Worm (Caenorhabditis elegans): ENCODE results near the gene nas-11.

nas-11 gene

DNA sequence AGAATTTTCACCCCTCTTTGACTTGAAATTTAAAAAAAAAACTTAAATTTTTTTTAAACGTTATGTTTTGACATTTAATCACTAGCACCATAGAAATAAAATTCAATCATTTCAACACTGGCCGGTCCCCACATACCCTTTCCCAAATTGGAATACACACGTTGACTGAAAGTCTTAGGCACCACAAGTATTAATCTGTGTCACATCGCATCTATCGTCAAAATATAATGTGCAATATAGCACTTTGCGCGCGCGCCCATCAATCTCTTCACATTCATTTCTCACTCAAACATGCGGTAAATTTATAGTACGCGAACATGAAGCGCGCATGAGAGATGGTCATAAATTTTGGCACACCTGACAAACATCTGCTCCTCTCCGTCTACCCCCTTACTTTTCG, 26.0 kb upstream of the nas-11 start:
- no peak for TF ChIP-seq klf-2 (GFP tag; conservative IDR thresholded peaks at IDR 0.05)
- no peak for TF ChIP-seq flt-1 (GFP tag; IDR thresholded peaks at IDR 0.05)
- TF ChIP-seq ref-1 (GFP tag; conservative IDR thresholded peaks at IDR 0.05) = no peak
- TF ChIP-seq tab-1 (GFP tag; IDR thresholded peaks at IDR 0.05) = no peak
- TF ChIP-seq T22C8.4 (GFP tag; IDR thresholded peaks at IDR 0.05) = no peak
- TF ChIP-seq med-1 (GFP tag; optimal IDR thresholded peaks at IDR 0.05; ENCODE audit: insufficient read depth) = no peak
- TF ChIP-seq ztf-29 (GFP tag; IDR thresholded peaks at IDR 0.05) = no peak
- TF ChIP-seq ztf-23 (GFP tag; IDR thresholded peaks at IDR 0.05) = no peak
- no peak for TF ChIP-seq cog-1 (tag; optimal IDR thresholded peaks at IDR 0.05)

DNA sequence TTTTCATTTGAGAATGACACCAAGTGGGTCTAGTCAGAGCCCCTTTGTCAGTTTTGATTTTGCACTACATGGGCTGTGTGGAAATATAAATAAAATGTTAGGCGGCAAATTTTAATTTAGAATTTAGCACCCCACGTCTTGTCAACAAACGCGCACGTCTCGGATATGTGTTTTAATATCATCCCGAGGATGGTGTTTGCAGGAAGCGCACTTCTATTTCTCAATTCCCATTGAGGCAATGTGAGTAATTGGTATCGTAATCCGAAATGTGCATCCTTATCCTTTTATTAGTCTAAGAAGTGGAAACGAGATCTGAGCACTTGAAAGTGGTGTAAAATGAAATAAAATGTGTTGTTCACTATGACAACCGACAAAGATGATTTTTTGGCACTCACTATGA, 25.6 kb upstream of the nas-11 start:
- TF ChIP-seq T22C8.4 (GFP tag; IDR thresholded peaks at IDR 0.05) (no peak), cog-1 (tag; optimal IDR thresholded peaks at IDR 0.05) (no peak), flt-1 (GFP tag; IDR thresholded peaks at IDR 0.05) (no peak), ztf-29 (GFP tag; IDR thresholded peaks at IDR 0.05) (no peak), tab-1 (GFP tag; IDR thresholded peaks at IDR 0.05) (no peak), ztf-23 (GFP tag; IDR thresholded peaks at IDR 0.05) (no peak), klf-2 (GFP tag; conservative IDR thresholded peaks at IDR 0.05) (no peak), ref-1 (GFP tag; conservative IDR thresholded peaks at IDR 0.05) (no peak), med-1 (GFP tag; optimal IDR thresholded peaks at IDR 0.05; ENCODE audit: insufficient read depth) (no peak)

DNA sequence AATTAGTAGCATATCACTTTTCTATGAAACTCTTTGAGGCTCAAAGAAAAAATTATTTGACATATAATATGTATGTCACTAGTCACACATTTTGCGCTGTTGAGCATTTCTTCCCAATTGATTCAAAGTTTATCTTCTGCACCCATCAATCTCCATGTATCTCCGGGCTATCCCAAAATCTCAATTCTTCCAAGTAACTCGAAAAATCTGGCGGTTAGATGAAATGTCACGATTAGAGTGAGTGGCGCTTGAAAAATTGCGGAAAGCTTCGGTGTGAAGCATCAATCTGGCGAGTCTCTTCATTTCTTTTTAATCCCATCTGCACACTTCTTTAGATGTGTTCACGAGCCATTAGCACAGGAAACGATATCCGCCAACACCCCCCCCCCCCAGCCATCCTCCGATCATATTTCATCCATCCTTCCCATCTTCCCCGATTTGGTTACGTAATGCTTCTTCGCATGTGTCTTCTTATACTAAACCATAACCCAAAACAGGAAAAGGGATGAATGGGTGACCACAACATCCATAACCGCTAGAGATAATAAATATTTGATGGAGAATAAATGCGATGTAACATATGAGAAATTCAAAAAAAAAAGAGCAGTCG, 24.3 kb upstream of the nas-11 start:
- TF ChIP-seq ztf-23 (GFP tag; IDR thresholded peaks at IDR 0.05) (no peak), cog-1 (tag; optimal IDR thresholded peaks at IDR 0.05) (peak; percentile 48)

DNA sequence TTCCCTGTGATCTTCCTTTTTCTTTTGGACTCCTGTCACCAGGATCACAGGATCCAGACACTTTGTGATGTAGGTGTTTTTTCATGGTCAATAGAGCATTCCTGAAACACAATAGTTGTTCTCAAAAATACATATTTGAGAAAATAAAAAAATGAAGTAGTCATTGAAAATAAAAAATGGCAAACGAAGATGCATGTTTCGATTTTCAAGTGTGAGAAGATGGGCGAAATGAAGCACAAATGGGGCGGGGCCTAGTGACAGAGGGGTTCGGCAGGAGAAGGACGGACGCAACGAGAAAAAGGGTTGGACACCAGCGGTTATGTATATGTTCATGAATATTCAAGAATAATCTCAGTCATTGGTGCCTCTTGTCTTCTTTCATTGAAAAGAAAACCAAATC, 23.4 kb upstream of the nas-11 start, which contains the start of gene F38B6.6:
Gene F38B6.6, minus strand, starts transcription at position 101 of the 400 bp plus-strand sequence.
- TF ChIP-seq med-1 (GFP tag; optimal IDR thresholded peaks at IDR 0.05; ENCODE audit: insufficient read depth) (no peak), T22C8.4 (GFP tag; IDR thresholded peaks at IDR 0.05) (no peak), cog-1 (tag; optimal IDR thresholded peaks at IDR 0.05) (no peak), flt-1 (GFP tag; IDR thresholded peaks at IDR 0.05) (no peak), klf-2 (GFP tag; conservative IDR thresholded peaks at IDR 0.05) (no peak), tab-1 (GFP tag; IDR thresholded peaks at IDR 0.05) (no peak)

DNA sequence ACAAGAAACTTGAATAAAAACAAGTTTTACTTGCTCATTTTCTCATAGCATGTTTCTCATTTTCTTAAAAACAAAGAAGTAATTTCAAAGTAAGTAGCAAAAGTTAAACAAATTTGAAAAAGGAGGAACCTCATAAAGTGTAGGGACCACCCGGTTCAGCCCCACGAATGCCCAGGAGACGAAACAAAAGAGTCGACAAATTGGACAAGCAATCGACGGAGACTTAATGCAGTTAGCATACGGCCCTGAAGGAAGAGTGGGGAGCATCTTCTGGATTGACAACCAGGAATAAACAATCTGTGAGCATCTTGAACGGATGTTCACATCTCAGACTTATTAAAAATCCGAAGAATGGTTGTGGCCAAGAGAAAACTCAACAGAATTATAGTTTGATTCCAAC, 21.7 kb upstream of the nas-11 start:
- TF ChIP-seq med-1 (GFP tag; optimal IDR thresholded peaks at IDR 0.05; ENCODE audit: insufficient read depth) (no peak), T22C8.4 (GFP tag; IDR thresholded peaks at IDR 0.05) (no peak), ref-1 (GFP tag; conservative IDR thresholded peaks at IDR 0.05) (no peak), flt-1 (GFP tag; IDR thresholded peaks at IDR 0.05) (no peak), klf-2 (GFP tag; conservative IDR thresholded peaks at IDR 0.05) (no peak)

DNA sequence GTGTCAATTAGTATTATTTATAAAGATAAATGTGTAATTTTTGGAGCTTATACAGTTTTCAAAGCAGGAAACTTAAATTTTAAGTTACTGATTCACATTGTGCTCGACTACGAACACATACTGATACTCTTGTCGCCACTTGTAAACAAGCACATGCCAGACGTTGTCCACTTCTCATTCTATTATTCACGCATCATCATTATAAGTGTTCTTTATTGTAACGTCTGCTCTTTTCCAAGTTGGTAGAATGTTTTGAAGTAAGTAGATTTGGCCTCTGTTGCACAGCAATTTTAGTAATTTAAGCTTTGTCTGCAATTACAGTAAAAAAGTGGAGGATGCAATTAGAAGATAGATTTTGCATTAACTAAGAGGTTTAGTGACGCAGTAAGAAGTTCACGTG, 20.5 kb upstream of the nas-11 start:
- TF ChIP-seq cog-1 (tag; optimal IDR thresholded peaks at IDR 0.05) = no peak
- no peak for TF ChIP-seq tab-1 (GFP tag; IDR thresholded peaks at IDR 0.05)
- no peak for TF ChIP-seq ref-1 (GFP tag; conservative IDR thresholded peaks at IDR 0.05)
- TF ChIP-seq ztf-29 (GFP tag; IDR thresholded peaks at IDR 0.05) = no peak
- no peak for TF ChIP-seq T22C8.4 (GFP tag; IDR thresholded peaks at IDR 0.05)
- TF ChIP-seq klf-2 (GFP tag; conservative IDR thresholded peaks at IDR 0.05) = no peak
- TF ChIP-seq med-1 (GFP tag; optimal IDR thresholded peaks at IDR 0.05; ENCODE audit: insufficient read depth) = no peak
- TF ChIP-seq ztf-23 (GFP tag; IDR thresholded peaks at IDR 0.05) = no peak
- TF ChIP-seq flt-1 (GFP tag; IDR thresholded peaks at IDR 0.05) = no peak

DNA sequence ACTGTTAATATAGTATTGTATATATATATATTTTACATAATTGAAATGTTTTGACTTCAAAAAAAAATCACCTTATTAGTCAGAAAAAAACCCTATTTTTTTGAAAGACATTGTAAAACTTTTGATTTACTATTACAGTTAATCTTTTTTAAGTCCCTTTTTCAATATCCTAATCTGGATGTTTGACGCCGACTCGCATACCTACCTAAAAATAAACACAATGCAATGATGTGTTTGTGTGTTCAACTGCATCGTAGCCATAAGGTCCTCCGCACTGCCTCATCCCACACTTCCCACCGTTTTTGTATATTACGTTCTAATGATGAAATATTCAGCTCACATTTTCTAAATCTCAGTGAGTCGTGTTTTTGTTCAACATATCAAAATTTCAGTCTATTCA, 20.0 kb upstream of the nas-11 start, which contains the start of gene F38B6.3:
Gene F38B6.3, plus strand, starts transcription at position 301 of the 400 bp plus-strand sequence.
- no peak for TF ChIP-seq cog-1 (tag; optimal IDR thresholded peaks at IDR 0.05)

DNA sequence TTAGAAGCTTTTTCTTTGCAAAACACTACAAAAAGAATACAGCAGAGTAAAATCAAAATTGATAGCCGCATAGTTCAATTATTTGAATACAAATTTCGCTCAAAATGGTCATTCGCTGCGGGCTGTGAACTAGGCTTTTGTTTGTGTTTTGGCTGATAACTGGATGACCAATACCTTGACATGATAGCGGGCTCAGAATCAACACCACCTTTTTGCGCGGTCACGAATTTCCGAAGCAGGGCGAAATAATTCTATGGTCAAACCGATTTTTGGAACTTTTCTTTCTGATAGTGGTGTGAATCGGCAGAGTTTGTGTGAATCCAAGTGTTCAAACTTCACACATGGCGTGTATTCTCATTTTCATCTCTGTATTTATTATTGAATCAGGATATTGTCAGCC, 15.1 kb upstream of the nas-11 start, which contains the start of the genes F38B6.7 and F38B6.2:
Gene F38B6.7, minus strand, starts transcription at position 101 of the 400 bp plus-strand sequence.
Gene F38B6.2, plus strand, starts transcription at position 267 of the 400 bp plus-strand sequence.
- TF ChIP-seq ztf-29 (GFP tag; IDR thresholded peaks at IDR 0.05) (no peak), tab-1 (GFP tag; IDR thresholded peaks at IDR 0.05) (no peak), med-1 (GFP tag; optimal IDR thresholded peaks at IDR 0.05; ENCODE audit: insufficient read depth) (no peak), T22C8.4 (GFP tag; IDR thresholded peaks at IDR 0.05) (no peak), ref-1 (GFP tag; conservative IDR thresholded peaks at IDR 0.05) (no peak), cog-1 (tag; optimal IDR thresholded peaks at IDR 0.05) (no peak), ztf-23 (GFP tag; IDR thresholded peaks at IDR 0.05) (no peak), klf-2 (GFP tag; conservative IDR thresholded peaks at IDR 0.05) (no peak)

DNA sequence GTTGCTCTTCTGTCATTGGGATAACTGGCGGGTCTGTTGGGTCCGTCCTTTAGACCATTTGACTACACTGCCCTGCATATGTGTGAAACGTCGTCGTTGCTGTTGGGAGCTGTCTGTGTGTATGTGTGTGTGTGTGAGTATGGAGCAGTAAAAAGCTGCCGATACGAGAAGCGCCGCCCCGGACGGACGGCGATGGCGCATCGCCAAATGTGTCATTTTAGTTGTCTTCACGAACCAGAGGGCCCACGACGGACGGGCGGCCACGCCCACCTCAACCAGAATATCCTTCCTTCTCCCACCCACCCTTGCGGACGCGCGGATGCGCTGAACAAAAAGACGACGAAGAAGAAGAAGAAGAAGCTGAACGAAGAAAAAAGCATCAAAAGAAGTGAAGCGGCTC, 11.1 kb upstream of the nas-11 start, which contains the start of gene acr-2:
Gene acr-2, plus strand, starts transcription at position 301 of the 400 bp plus-strand sequence.
- no peak for TF ChIP-seq med-1 (GFP tag; optimal IDR thresholded peaks at IDR 0.05; ENCODE audit: insufficient read depth)

DNA sequence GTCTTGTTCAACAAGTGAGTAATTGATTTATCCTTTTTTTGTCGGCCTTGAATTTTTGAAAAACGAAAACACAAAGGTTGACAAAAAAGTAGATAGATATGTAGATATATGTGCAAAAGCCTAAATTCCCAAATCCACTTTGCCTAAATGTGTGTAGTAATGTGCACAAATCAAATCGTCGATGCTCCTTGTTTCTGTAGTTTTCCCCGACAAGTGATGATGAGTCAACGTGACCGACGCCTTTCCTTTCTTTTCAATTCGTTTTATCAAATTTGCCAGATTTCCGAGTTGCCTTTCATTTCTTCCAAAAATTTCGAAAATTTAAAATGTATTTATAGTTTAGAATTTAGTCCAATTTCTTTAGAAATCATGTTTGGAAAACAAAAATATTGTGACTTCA, 8.2 kb upstream of the nas-11 start:
- TF ChIP-seq tab-1 (GFP tag; IDR thresholded peaks at IDR 0.05) = no peak
- no peak for TF ChIP-seq T22C8.4 (GFP tag; IDR thresholded peaks at IDR 0.05)
- TF ChIP-seq ztf-23 (GFP tag; IDR thresholded peaks at IDR 0.05) = no peak
- no peak for TF ChIP-seq klf-2 (GFP tag; conservative IDR thresholded peaks at IDR 0.05)
- no peak for TF ChIP-seq ztf-29 (GFP tag; IDR thresholded peaks at IDR 0.05)
- no peak for TF ChIP-seq ref-1 (GFP tag; conservative IDR thresholded peaks at IDR 0.05)
- TF ChIP-seq flt-1 (GFP tag; IDR thresholded peaks at IDR 0.05) = no peak
- TF ChIP-seq med-1 (GFP tag; optimal IDR thresholded peaks at IDR 0.05; ENCODE audit: insufficient read depth) = no peak
- no peak for TF ChIP-seq cog-1 (tag; optimal IDR thresholded peaks at IDR 0.05)

DNA sequence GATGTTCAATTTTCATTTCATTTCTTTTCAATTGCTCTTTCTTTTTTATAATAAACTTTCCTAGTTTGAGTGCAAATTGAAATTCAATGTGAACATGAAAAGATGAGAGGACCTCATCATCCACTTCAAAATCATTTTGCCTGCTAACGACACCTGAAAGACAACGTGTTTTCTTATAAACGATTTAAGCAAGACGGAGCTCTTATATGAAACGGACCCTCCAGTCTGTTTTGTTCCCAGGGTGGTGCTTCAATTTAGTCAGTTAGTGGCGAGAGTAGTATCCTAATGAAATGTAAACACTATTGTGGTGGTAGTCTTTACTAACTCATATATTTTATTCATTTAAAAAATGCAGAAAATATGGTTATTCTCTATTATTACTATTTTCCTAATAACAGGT, 4.1 kb upstream of the nas-11 start, which contains the start of gene acr-3:
Gene acr-3, plus strand, starts transcription at position 301 of the 400 bp plus-strand sequence.
- TF ChIP-seq flt-1 (GFP tag; IDR thresholded peaks at IDR 0.05) (no peak), cog-1 (tag; optimal IDR thresholded peaks at IDR 0.05) (no peak), med-1 (GFP tag; optimal IDR thresholded peaks at IDR 0.05; ENCODE audit: insufficient read depth) (no peak)

All from whole organism, midembryonic.